Fruit fly (Drosophila melanogaster) whole organism, pupa: ENCODE measurements around the gene Dus3.

Experiments used
- CG10348 ChIP-seq: fragments of 200-800 bp; sonication (Bioruptor generic); IDR thresholded peaks from 2 replicates; pipeline ENCODE4 v1.3.6; 2022; ENCODE audit warnings: missing biosample characterization, missing genetic modification characterization
- CG12605 ChIP-seq: fragments of 200-800 bp; sonication (Bioruptor generic); IDR thresholded peaks from 2 replicates; pipeline ENCODE4 v1.3.6; 2022; ENCODE audit warnings: missing biosample characterization, missing genetic modification characterization
- CG13204 ChIP-seq: fragments of 200-800 bp; sonication (Bioruptor generic); optimal IDR thresholded peaks from 2 replicates; lab custom pipeline; 2018; ENCODE audit warnings: missing biosample characterization, mild to moderate bottlenecking, missing genetic modification characterization, moderate library complexity
- CG14655 ChIP-seq: fragments of 200-800 bp; sonication (Bioruptor generic); optimal IDR thresholded peaks from 3 replicates; lab custom pipeline; 2017; ENCODE audit warnings: mild to moderate bottlenecking, missing biosample characterization, missing genetic modification reagents, missing genetic modification characterization
- CG15710 ChIP-seq: fragments of 200-800 bp; sonication (Bioruptor generic); optimal IDR thresholded peaks from 2 replicates; lab custom pipeline; 2018; ENCODE audit warnings: missing biosample characterization, mild to moderate bottlenecking, missing genetic modification characterization, moderate library complexity
- CG17806 ChIP-seq: fragments of 200-800 bp; sonication (Bioruptor generic); optimal IDR thresholded peaks from 2 replicates; lab custom pipeline; 2018; ENCODE audit warnings: missing biosample characterization, mild to moderate bottlenecking, missing genetic modification characterization, moderate library complexity
- CG32121 ChIP-seq: fragments of 200-800 bp; sonication (Bioruptor generic); IDR thresholded peaks from 2 replicates; pipeline ENCODE4 v1.3.6; 2022; ENCODE audit warnings: missing biosample characterization, missing genetic modification characterization
- CG34367 ChIP-seq: fragments of 200-800 bp; sonication (Bioruptor generic); optimal IDR thresholded peaks from 2 replicates; lab custom pipeline; 2018; ENCODE audit warnings: missing biosample characterization, mild to moderate bottlenecking, missing genetic modification characterization
- CG4496 ChIP-seq: fragments of 200-800 bp; sonication (Bioruptor generic); IDR thresholded peaks from 3 replicates; pipeline ENCODE4 v1.3.6; 2022; ENCODE audit warnings: missing biosample characterization, missing genetic modification characterization
- CG8159 ChIP-seq: fragments of 200-800 bp; sonication (Bioruptor generic); optimal IDR thresholded peaks from 3 replicates; lab custom pipeline; 2018; ENCODE audit warnings: missing biosample characterization, mild to moderate bottlenecking, missing genetic modification characterization, moderate library complexity
- CG8301 ChIP-seq: fragments of 200-800 bp; sonication (Bioruptor generic); optimal IDR thresholded peaks from 2 replicates; lab custom pipeline; 2018; ENCODE audit warnings: missing biosample characterization, mild to moderate bottlenecking, missing genetic modification characterization
- CG9948 ChIP-seq: fragments of 200-800 bp; sonication (Bioruptor generic); optimal IDR thresholded peaks from 2 replicates; lab custom pipeline; 2018; ENCODE audit warnings: missing biosample characterization, mild to moderate bottlenecking, missing genetic modification characterization, moderate library complexity
- D1 ChIP-seq: fragments of 200-800 bp; sonication (Bioruptor generic); optimal IDR thresholded peaks from 2 replicates; lab custom pipeline; 2018; ENCODE audit warnings: missing biosample characterization, mild to moderate bottlenecking, missing genetic modification characterization, moderate library complexity
- EcR ChIP-seq: fragments of 200-800 bp; sonication (Bioruptor generic); optimal IDR thresholded peaks from 3 replicates; lab custom pipeline; 2019; ENCODE audit warnings: missing biosample characterization, missing genetic modification characterization, mild to moderate bottlenecking, moderate library complexity, missing genetic modification reagents
- Ets98B ChIP-seq: fragments of 200-800 bp; sonication (Bioruptor generic); IDR thresholded peaks from 2 replicates; pipeline ENCODE4 v1.3.6; 2022; ENCODE audit warnings: missing biosample characterization, missing genetic modification characterization
- Pif1A ChIP-seq: fragments of 200-800 bp; sonication (Bioruptor generic); optimal IDR thresholded peaks from 3 replicates; lab custom pipeline; 2016; ENCODE audit warnings: missing biosample characterization, missing genetic modification characterization
- Pif1B ChIP-seq: fragments of 200-800 bp; sonication (Bioruptor generic); optimal IDR thresholded peaks from 3 replicates; lab custom pipeline; 2016; ENCODE audit warnings: missing biosample characterization, missing genetic modification characterization
- Snoo ChIP-seq: fragments of 200-800 bp; sonication (Bioruptor generic); optimal IDR thresholded peaks from 3 replicates; lab custom pipeline; 2017; ENCODE audit warnings: missing biosample characterization, mild to moderate bottlenecking, missing genetic modification characterization, inconsistent platforms
- fd96Ca ChIP-seq: fragments of 200-800 bp; sonication (Bioruptor generic); IDR thresholded peaks from 3 replicates; pipeline ENCODE4 v1.3.6; 2022; ENCODE audit warnings: missing biosample characterization, missing genetic modification characterization
- gl ChIP-seq: fragments of 200-800 bp; sonication (Bioruptor generic); optimal IDR thresholded peaks from 2 replicates; lab custom pipeline; 2018; ENCODE audit warnings: missing biosample characterization, mild to moderate bottlenecking, missing genetic modification characterization
- rn ChIP-seq: fragments of 200-800 bp; sonication (Bioruptor generic); IDR thresholded peaks from 2 replicates; pipeline ENCODE4 v1.3.6; 2022; ENCODE audit warnings: missing biosample characterization, missing genetic modification characterization

Dus3 gene

dm6 chr2L:19763446-19763772 is 4.7 kb downstream of the Dus3 start:
- TF ChIP-seq CG8301 (no peak), CG34367 (tag; lab: Kevin White, UChicago) (no peak), EcR (GFP tag; lab: Kevin White, UChicago) (no peak), CG12605 (no peak), CG8159 (tag; lab: Kevin White, UChicago) (no peak), CG13204 (GFP tag; lab: Kevin White, UChicago) (no peak), Pif1A (GFP tag; lab: Kevin White, UChicago) (no peak), CG15710 (tag; lab: Kevin White, UChicago) (no peak), Pif1B (GFP tag; lab: Kevin White, UChicago) (no peak)

- TF ChIP-seq rn (no peak), fd96Ca (GFP tag; lab: Robert Waterston, UW) (peak; percentile 49; the same call in 1 of the 3 replicates), CG32121 (no peak), Pif1B (GFP tag; lab: Kevin White, UChicago) (no peak), EcR (GFP tag; lab: Kevin White, UChicago) (peak; percentile 51), CG8159 (tag; lab: Kevin White, UChicago) (peak; percentile 85), CG8301 (peak; percentile 74), Snoo (tag; lab: Kevin White, UChicago) (peak; percentile 68), CG34367 (tag; lab: Kevin White, UChicago) (peak; percentile 57), Pif1A (GFP tag; lab: Kevin White, UChicago) (peak; percentile 9), CG14655 (GFP tag; lab: Kevin White, UChicago) (peak; percentile 90), Ets98B (GFP tag; lab: Robert Waterston, UW) (no peak), CG12605 (no peak; the same call in 1 of the 2 replicates), CG9948 (tag; lab: Kevin White, UChicago) (peak; percentile 70), CG15710 (tag; lab: Kevin White, UChicago) (peak; percentile 75), CG10348 (GFP tag; lab: Robert Waterston, UW) (no peak), gl (tag; lab: Kevin White, UChicago) (no peak), CG17806 (peak; percentile 30), CG13204 (GFP tag; lab: Kevin White, UChicago) (peak; percentile 51), CG4496 (GFP tag; lab: Robert Waterston, UW) (peak; percentile 52), D1 (tag; lab: Kevin White, UChicago) (peak; percentile 46)
Measured at dm6 chr2L:19763773-19764580, 5.3 kb downstream of the Dus3 start, which contains the start of gene fbp. Gene fbp, minus strand, starts transcription at chr2L:19764136.

- peak; percentile 65; the same call in 2 of the 3 replicates for TF ChIP-seq CG4496 (GFP tag; lab: Robert Waterston, UW)
- peak; percentile 24; the same call in 1 of the 2 replicates for TF ChIP-seq CG12605
- no peak for TF ChIP-seq gl (tag; lab: Kevin White, UChicago)
Measured at dm6 chr2L:19764581-19765136, 6.0 kb downstream of the Dus3 start.

- TF ChIP-seq CG8301 (no peak), CG32121 (no peak), Ets98B (GFP tag; lab: Robert Waterston, UW) (no peak), CG17806 (no peak), fd96Ca (GFP tag; lab: Robert Waterston, UW) (no peak), D1 (tag; lab: Kevin White, UChicago) (no peak), Pif1A (GFP tag; lab: Kevin White, UChicago) (no peak), Snoo (tag; lab: Kevin White, UChicago) (no peak), EcR (GFP tag; lab: Kevin White, UChicago) (no peak), CG34367 (tag; lab: Kevin White, UChicago) (no peak), rn (no peak), CG8159 (tag; lab: Kevin White, UChicago) (no peak)
Measured at dm6 chr2L:19765406-19765805, 6.7 kb downstream of the Dus3 start.

dm6 chr2L:19768967-19769366 is 10.3 kb downstream of the Dus3 start, which contains the start of gene bsh:
Gene bsh, minus strand, starts transcription at chr2L:19769067.
- TF ChIP-seq CG32121, result no peak
- TF ChIP-seq Snoo (tag; lab: Kevin White, UChicago), result no peak
- no peak for TF ChIP-seq CG9948 (tag; lab: Kevin White, UChicago)
- no peak for TF ChIP-seq CG10348 (GFP tag; lab: Robert Waterston, UW)
- TF ChIP-seq CG14655 (GFP tag; lab: Kevin White, UChicago), result no peak
- TF ChIP-seq CG8301, result no peak

dm6 chr2L:19769703-19770102 is 11.0 kb downstream of the Dus3 start:
- no peak for TF ChIP-seq fd96Ca (GFP tag; lab: Robert Waterston, UW)
- no peak for TF ChIP-seq CG8159 (tag; lab: Kevin White, UChicago)
- no peak for TF ChIP-seq CG14655 (GFP tag; lab: Kevin White, UChicago)
- no peak for TF ChIP-seq CG12605
- no peak for TF ChIP-seq CG34367 (tag; lab: Kevin White, UChicago)
- no peak for TF ChIP-seq gl (tag; lab: Kevin White, UChicago)
- no peak for TF ChIP-seq CG9948 (tag; lab: Kevin White, UChicago)
- no peak for TF ChIP-seq Ets98B (GFP tag; lab: Robert Waterston, UW)
- TF ChIP-seq Pif1B (GFP tag; lab: Kevin White, UChicago), result no peak
- TF ChIP-seq Snoo (tag; lab: Kevin White, UChicago), result no peak
- no peak for TF ChIP-seq CG15710 (tag; lab: Kevin White, UChicago)
- TF ChIP-seq CG13204 (GFP tag; lab: Kevin White, UChicago), result no peak
- TF ChIP-seq D1 (tag; lab: Kevin White, UChicago), result no peak
- no peak for TF ChIP-seq Pif1A (GFP tag; lab: Kevin White, UChicago)
- no peak for TF ChIP-seq CG32121
- TF ChIP-seq CG4496 (GFP tag; lab: Robert Waterston, UW), result no peak
- TF ChIP-seq CG17806, result no peak
- no peak for TF ChIP-seq CG8301
